Worm (Caenorhabditis elegans) whole organism, mixed stage, embryonic: ENCODE measurements around the gene C50B8.5.
A peak's percentile ranks its signal among the peaks of the same experiment; 100 is the strongest.

ENCODE experiments used
- bed-3 ChIP-seq: fragments of 200-800 bp; sonication (Bioruptor generic); optimal IDR thresholded peaks from 3 replicates; lab custom pipeline; 2018; ENCODE audit warnings: mild to moderate bottlenecking, missing genetic modification characterization, moderate library complexity, missing compliant biosample characterization
- blmp-1 ChIP-seq: fragments of 150-350 bp; optimal IDR thresholded peaks from 2 replicates; lab custom pipeline; 2014; ENCODE audit warnings: missing biosample characterization, missing genetic modification characterization
- ceh-39 ChIP-seq: fragments of 150-350 bp; optimal IDR thresholded peaks from 2 replicates; lab custom pipeline; 2014; ENCODE audit warnings: missing biosample characterization, missing genetic modification characterization
- ces-1 ChIP-seq: fragments of 150-350 bp; optimal IDR thresholded peaks from 2 replicates; lab custom pipeline; 2014; ENCODE audit warnings: missing biosample characterization, missing genetic modification reagents, missing genetic modification characterization
- nhr-237 ChIP-seq: fragments of 150-350 bp; optimal IDR thresholded peaks from 2 replicates; lab custom pipeline; 2014; ENCODE audit warnings: missing biosample characterization, missing genetic modification characterization
- zip-8 ChIP-seq: fragments of 150-350 bp; optimal IDR thresholded peaks from 2 replicates; lab custom pipeline; 2014; ENCODE audit warnings: missing biosample characterization, missing genetic modification characterization

Gene C50B8.5

ce11 chrV:13627103-13627623 is 46.4 kb downstream of the C50B8.5 start, which contains the start of gene sde-2:
Gene sde-2 (plus strand): TSS chrV:13627573.
- TF ChIP-seq ceh-39 (tag; lab: Kevin White, UChicago) (no peak), ces-1 (peak; percentile 82), zip-8 (tag; lab: Kevin White, UChicago) (no peak), bed-3 (no peak)

ce11 chrV:13634149-13634548 is 53.4 kb downstream of the C50B8.5 start, which contains the start of gene H37A05.2:
Gene H37A05.2 (minus strand): TSS chrV:13634249.
- TF ChIP-seq nhr-237 (tag; lab: Kevin White, UChicago) (no peak), blmp-1 (tag; lab: Kevin White, UChicago) (no peak), ceh-39 (tag; lab: Kevin White, UChicago) (no peak)
